Worm (Caenorhabditis elegans) whole organism, L3 larva: ENCODE measurements around the gene col-148.

Source experiments
- aly-2 ChIP-seq: fragments of 150-350 bp; optimal IDR thresholded peaks from 2 replicates; lab custom pipeline; 2014; ENCODE audit warnings: missing biosample characterization, missing genetic modification characterization
- ama-1 ChIP-seq: fragments of 150-350 bp; optimal IDR thresholded peaks from 2 replicates; lab custom pipeline; 2018
- fkh-10 ChIP-seq: sonication (generic microtip); optimal IDR thresholded peaks from 2 replicates; lab custom pipeline; 2017; ENCODE audit warnings: missing biosample characterization, missing genetic modification reagents, missing genetic modification characterization
- lin-39 ChIP-seq: fragments of 150-350 bp; optimal IDR thresholded peaks from 2 replicates; lab custom pipeline; 2018; ENCODE audit warnings: missing biosample characterization, missing genetic modification reagents, missing genetic modification characterization
- nhr-77 ChIP-seq: fragments of 150-350 bp; optimal IDR thresholded peaks from 2 replicates; lab custom pipeline; 2014; ENCODE audit warnings: missing biosample characterization, missing genetic modification characterization
- sea-2 ChIP-seq: fragments of 150-350 bp; sonication (generic microtip); optimal IDR thresholded peaks from 4 replicates; lab custom pipeline; 2014; ENCODE audit warnings: missing biosample characterization, missing genetic modification reagents, missing genetic modification characterization
- snpc-4 ChIP-seq: fragments of 150-350 bp; optimal IDR thresholded peaks from 2 replicates; lab custom pipeline; 2014; ENCODE audit warnings: missing biosample characterization, missing genetic modification characterization
- tbx-2 ChIP-seq: sonication (generic microtip); optimal IDR thresholded peaks from 2 replicates; lab custom pipeline; 2016; ENCODE audit warnings: mild to moderate bottlenecking, missing genetic modification characterization, missing compliant biosample characterization
- ztf-4 ChIP-seq: fragments of 150-350 bp; optimal IDR thresholded peaks from 2 replicates; lab custom pipeline; 2014; ENCODE audit warnings: missing biosample characterization, missing genetic modification characterization

ce11 chrV:10204863-10205338 lies 36.7 kb upstream of the col-148 start, which contains the start of the genes ZK856.19 and ZK856.11:
- no peak for TF ChIP-seq sea-2 (GFP tag; lab: Kevin White, UChicago)
- peak; percentile 60 for TF ChIP-seq snpc-4 (tag; lab: Kevin White, UChicago)
- TF ChIP-seq tbx-2 (tag; lab: Kevin White, UChicago) = peak; percentile 29
- TF ChIP-seq ama-1 (lab: Kevin White, UChicago) = no peak
- TF ChIP-seq lin-39 (tag; lab: Kevin White, UChicago) = no peak
- TF ChIP-seq aly-2 (tag; lab: Kevin White, UChicago) = no peak
- no peak for TF ChIP-seq ztf-4 (tag; lab: Kevin White, UChicago)
- TF ChIP-seq nhr-77 (tag; lab: Kevin White, UChicago) = no peak
- TF ChIP-seq fkh-10 (GFP tag; lab: Kevin White, UChicago) = peak; percentile 28
